Worm (Caenorhabditis elegans) whole organism, L1 larva: ENCODE measurements around the gene T14G11.1.

Experiments used
- C16A3.4 ChIP-seq: fragments of 150-350 bp; optimal IDR thresholded peaks from 2 replicates; lab custom pipeline; 2014; ENCODE audit warnings: missing biosample characterization, missing genetic modification characterization
- F16B12.6 ChIP-seq: fragments of 150-350 bp; optimal IDR thresholded peaks from 2 replicates; lab custom pipeline; 2014; ENCODE audit warnings: missing biosample characterization, missing genetic modification characterization
- Y116A8C.19 ChIP-seq: sonication (generic microtip); optimal IDR thresholded peaks from 2 replicates; lab custom pipeline; 2016; ENCODE audit warnings: missing compliant biosample characterization, missing genetic modification characterization, borderline replicate concordance
- alr-1 ChIP-seq: fragments of 200-800 bp; sonication (Bioruptor generic); optimal IDR thresholded peaks from 2 replicates; lab custom pipeline; 2018; ENCODE audit warnings: borderline replicate concordance, mild to moderate bottlenecking, missing genetic modification characterization, missing compliant biosample characterization
- aly-2 ChIP-seq: fragments of 150-350 bp; optimal IDR thresholded peaks from 2 replicates; lab custom pipeline; 2014; ENCODE audit warnings: missing biosample characterization, missing genetic modification characterization
- ceh-82 ChIP-seq, 3 experiments: fragments of 150-350 bp in 1 of 3; sonication (generic microtip) in 2 of 3; optimal IDR thresholded peaks; 2 replicates each; lab custom pipeline; 2014 to 2017; ENCODE audit warnings: missing biosample characterization in 3 of 3, missing genetic modification characterization in 3 of 3
- ceh-88 ChIP-seq: fragments of 200-800 bp; sonication (Bioruptor generic); IDR thresholded peaks from 2 replicates; pipeline ENCODE4 v1.3.6; 2022; ENCODE audit warnings: missing genetic modification characterization, missing compliant biosample characterization
- ces-1 ChIP-seq: fragments of 150-350 bp; optimal IDR thresholded peaks from 2 replicates; lab custom pipeline; 2014; ENCODE audit warnings: missing biosample characterization, missing genetic modification reagents, missing genetic modification characterization
- dsc-1 ChIP-seq: sonication (generic microtip); optimal IDR thresholded peaks from 2 replicates; lab custom pipeline; 2016; ENCODE audit warnings: mild to moderate bottlenecking, missing genetic modification characterization, missing compliant biosample characterization
- egl-13 ChIP-seq: sonication (generic microtip); optimal IDR thresholded peaks from 2 replicates; lab custom pipeline; 2016; ENCODE audit warnings: missing genotype, missing genetic modification reagents, missing genetic modification characterization, missing compliant biosample characterization
- egl-27 ChIP-seq, 2 experiments: fragments of 150-350 bp in 1 of 2; sonication (generic microtip); optimal IDR thresholded peaks; 3 replicates each; lab custom pipeline; 2017 to 2018; ENCODE audit warnings: missing biosample characterization in 2 of 2, missing genetic modification characterization in 2 of 2, missing genetic modification reagents in 2 of 2
- elt-2 ChIP-seq: sonication (generic microtip); optimal IDR thresholded peaks from 2 replicates; lab custom pipeline; 2016; ENCODE audit warnings: missing genetic modification characterization, mild to moderate bottlenecking, inconsistent platforms, missing compliant biosample characterization, missing genetic modification reagents
- fkh-10 ChIP-seq: sonication (generic microtip); optimal IDR thresholded peaks from 2 replicates; lab custom pipeline; 2017; ENCODE audit warnings: missing biosample characterization, missing genetic modification reagents, missing genetic modification characterization
- fkh-8 ChIP-seq: sonication (generic microtip); optimal IDR thresholded peaks from 2 replicates; lab custom pipeline; 2016; ENCODE audit warnings: mild to moderate bottlenecking, missing genetic modification characterization, missing compliant biosample characterization
- grh-1 ChIP-seq: fragments of 200-800 bp; sonication (Bioruptor generic); IDR thresholded peaks from 2 replicates; pipeline ENCODE4 v1.3.6; 2022; ENCODE audit warnings: missing genetic modification reagents, missing genetic modification characterization, missing compliant biosample characterization
- hlh-17 ChIP-seq: fragments of 200-800 bp; sonication (Bioruptor generic); optimal IDR thresholded peaks from 2 replicates; lab custom pipeline; 2018; ENCODE audit warnings: missing genetic modification characterization, mild to moderate bottlenecking, missing compliant biosample characterization, moderate library complexity, borderline replicate concordance
- isw-1 ChIP-seq: fragments of 200-800 bp; sonication (Bioruptor generic); IDR thresholded peaks from 2 replicates; pipeline ENCODE4 v1.3.6; 2022; ENCODE audit warnings: missing genetic modification characterization, missing compliant biosample characterization
- lin-13 ChIP-seq: fragments of 150-350 bp; optimal IDR thresholded peaks from 2 replicates; lab custom pipeline; 2014; ENCODE audit warnings: missing biosample characterization, missing genetic modification reagents, missing genetic modification characterization
- lin-14 ChIP-seq: fragments of 200-800 bp; sonication (Bioruptor generic); optimal IDR thresholded peaks from 2 replicates; lab custom pipeline; 2018; ENCODE audit warnings: mild to moderate bottlenecking, missing genetic modification characterization, moderate library complexity, missing compliant biosample characterization
- lin-35 ChIP-seq, 2 experiments: fragments of 150-350 bp; optimal IDR thresholded peaks; 2 replicates each; lab custom pipeline; 2014; ENCODE audit warnings: missing biosample characterization in 2 of 2, missing genetic modification characterization in 2 of 2, missing genetic modification reagents in 2 of 2
- lin-39 ChIP-seq: fragments of 150-350 bp; optimal IDR thresholded peaks from 2 replicates; lab custom pipeline; 2014; ENCODE audit warnings: missing biosample characterization, missing genetic modification reagents, missing genetic modification characterization
- lir-3 ChIP-seq: sonication (generic microtip); optimal IDR thresholded peaks from 2 replicates; lab custom pipeline; 2016; ENCODE audit warnings: mild to moderate bottlenecking, missing genetic modification characterization, moderate library complexity, missing compliant biosample characterization; ENCODE audit not compliant: poor library complexity
- lsy-2 ChIP-seq, 2 experiments: fragments of 150-350 bp; optimal IDR thresholded peaks; 2 replicates each; lab custom pipeline; 2014; ENCODE audit warnings: missing biosample characterization in 2 of 2, missing genetic modification characterization in 2 of 2
- mep-1 ChIP-seq: fragments of 150-350 bp; optimal IDR thresholded peaks from 2 replicates; lab custom pipeline; 2014; ENCODE audit warnings: missing biosample characterization, missing genetic modification characterization
- nhr-12 ChIP-seq: sonication (generic microtip); optimal IDR thresholded peaks from 2 replicates; lab custom pipeline; 2017; ENCODE audit warnings: missing biosample characterization, missing genetic modification characterization
- nhr-19 ChIP-seq: fragments of 200-800 bp; sonication (Bioruptor generic); conservative IDR thresholded peaks from 2 replicates; pipeline ENCODE4 v1.3.6; 2022; ENCODE audit warnings: missing genetic modification characterization, missing compliant biosample characterization
- nhr-20 ChIP-seq: sonication (generic microtip); optimal IDR thresholded peaks from 2 replicates; lab custom pipeline; 2016; ENCODE audit warnings: mild to moderate bottlenecking, missing genetic modification characterization, missing compliant biosample characterization
- nhr-237 ChIP-seq: fragments of 150-350 bp; optimal IDR thresholded peaks from 2 replicates; lab custom pipeline; 2014; ENCODE audit warnings: missing biosample characterization, missing genetic modification characterization
- nhr-71 ChIP-seq: sonication (generic microtip); optimal IDR thresholded peaks from 2 replicates; lab custom pipeline; 2016; ENCODE audit warnings: mild to moderate bottlenecking, missing genetic modification characterization, moderate library complexity, missing compliant biosample characterization
- nhr-84 ChIP-seq: sonication (generic microtip); optimal IDR thresholded peaks from 2 replicates; lab custom pipeline; 2017; ENCODE audit warnings: missing biosample characterization, missing genetic modification characterization
- nhr-90 ChIP-seq: sonication (generic microtip); optimal IDR thresholded peaks from 2 replicates; lab custom pipeline; 2016; ENCODE audit warnings: mild to moderate bottlenecking, missing genetic modification characterization, missing compliant biosample characterization; ENCODE audit not compliant: poor library complexity
- pag-3 ChIP-seq: sonication (generic microtip); optimal IDR thresholded peaks from 2 replicates; lab custom pipeline; 2017; ENCODE audit warnings: missing genetic modification characterization, mild to moderate bottlenecking, missing compliant biosample characterization, antibody characterized with exemption, borderline replicate concordance; ENCODE audit not compliant: insufficient read depth
- pqm-1 ChIP-seq: sonication (generic microtip); optimal IDR thresholded peaks from 3 replicates; lab custom pipeline; 2017; ENCODE audit warnings: missing biosample characterization, missing genetic modification characterization
- skn-1 ChIP-seq: fragments of 150-350 bp; optimal IDR thresholded peaks from 2 replicates; lab custom pipeline; 2014; ENCODE audit warnings: missing biosample characterization, missing genetic modification characterization
- sptf-1 ChIP-seq: fragments of 150-350 bp; optimal IDR thresholded peaks from 2 replicates; lab custom pipeline; 2014; ENCODE audit warnings: missing biosample characterization, missing genetic modification characterization
- sup-37 ChIP-seq: fragments of 200-800 bp; sonication (Bioruptor generic); optimal IDR thresholded peaks from 2 replicates; lab custom pipeline; 2018; ENCODE audit warnings: mild to moderate bottlenecking, missing genetic modification characterization, missing compliant biosample characterization
- swsn-7 ChIP-seq: sonication (generic microtip); optimal IDR thresholded peaks from 2 replicates; lab custom pipeline; 2016; ENCODE audit warnings: missing genetic modification characterization, missing compliant biosample characterization
- unc-130 ChIP-seq: fragments of 150-350 bp; optimal IDR thresholded peaks from 2 replicates; lab custom pipeline; 2017; ENCODE audit warnings: missing biosample characterization, missing genetic modification characterization, inconsistent platforms
- vab-15 ChIP-seq: sonication (generic microtip); optimal IDR thresholded peaks from 2 replicates; lab custom pipeline; 2017; ENCODE audit warnings: missing genotype, mild to moderate bottlenecking, missing genetic modification characterization, missing compliant biosample characterization
- xbp-1 ChIP-seq: sonication (generic microtip); optimal IDR thresholded peaks from 2 replicates; lab custom pipeline; 2016; ENCODE audit warnings: missing genetic modification characterization, missing compliant biosample characterization
- ztf-11 ChIP-seq, 2 experiments: sonication (generic microtip); optimal IDR thresholded peaks; 2 replicates each; lab custom pipeline; 2016 to 2017; ENCODE audit warnings: missing genetic modification characterization in 2 of 2, missing biosample characterization in 1 of 2, missing compliant biosample characterization in 1 of 2
- ztf-4 ChIP-seq: fragments of 150-350 bp; optimal IDR thresholded peaks from 2 replicates; lab custom pipeline; 2014; ENCODE audit warnings: missing biosample characterization, missing genetic modification characterization

The T14G11.1 gene

ce11 chrX:2688583-2689220 lies at the start of gene T14G11.1 (continued):
- TF ChIP-seq swsn-7 (tag; lab: Kevin White, UChicago) (peak; percentile 70), fkh-8 (tag; lab: Kevin White, UChicago) (peak; percentile 42), sup-37 (GFP tag; lab: Kevin White, UChicago) (peak; percentile 34), vab-15 (tag; lab: Kevin White, UChicago) (no peak), lin-39 (peak; percentile 24), nhr-237 (tag; lab: Kevin White, UChicago) (no peak), lin-35 (GFP tag; optimal IDR thresholded peaks at IDR 0.05; lab: Kevin White, UChicago) (peak; percentile 62 to 67), dsc-1 (tag; lab: Kevin White, UChicago) (peak; percentile 88), sptf-1 (no peak), nhr-12 (tag; lab: Kevin White, UChicago) (no peak), elt-2 (peak; percentile 10), F16B12.6 (tag; lab: Kevin White, UChicago) (peak; percentile 17), nhr-19 (GFP tag; lab: Robert Waterston, UW) (peak; percentile 79), lsy-2 (tag; optimal IDR thresholded peaks at IDR 0.05; lab: Kevin White, UChicago) (peak; percentile 97 to 98), egl-27 (tag; optimal IDR thresholded peaks at IDR 0.05; lab: Kevin White, UChicago) (peak in 1 of 2 experiments; percentile 12), pqm-1 (tag; lab: Kevin White, UChicago) (no peak), lin-13 (GFP tag; lab: Kevin White, UChicago) (peak; percentile 70), pag-3 (tag; lab: Kevin White, UChicago) (no peak), Y116A8C.19 (tag; lab: Kevin White, UChicago) (no peak), egl-13 (tag; lab: Kevin White, UChicago) (peak; percentile 56), alr-1 (tag; lab: Kevin White, UChicago) (no peak), unc-130 (tag; lab: Kevin White, UChicago) (peak; percentile 41), nhr-90 (peak; percentile 51), aly-2 (tag; lab: Kevin White, UChicago) (peak; percentile 2), hlh-17 (GFP tag; lab: Kevin White, UChicago) (no peak), nhr-20 (peak; percentile 74), ceh-88 (GFP tag; lab: Robert Waterston, UW) (no peak), nhr-71 (tag; lab: Kevin White, UChicago) (peak; percentile 86), mep-1 (tag; lab: Kevin White, UChicago) (peak; percentile 69), grh-1 (GFP tag; lab: Robert Waterston, UW) (peak; percentile 39; the same call in 1 of the 2 replicates), lir-3 (tag; lab: Kevin White, UChicago) (peak; percentile 11)

- TF ChIP-seq ces-1 (GFP tag; lab: Kevin White, UChicago) (peak; percentile 25), fkh-10 (peak; percentile 66), ztf-4 (tag; lab: Kevin White, UChicago) (no peak), ztf-11 (tag; optimal IDR thresholded peaks at IDR 0.05; lab: Kevin White, UChicago) (no peak), C16A3.4 (tag; lab: Kevin White, UChicago) (no peak), vab-15 (tag; lab: Kevin White, UChicago) (no peak), isw-1 (no peak)
- TF ChIP-seq, all 84 proteins: peak for 2
These were observed 48.2 kb upstream of the T14G11.1 start for ce11 chrX:2640556-2640955.

ce11 chrX:2641094-2641493 lies 47.7 kb upstream of the T14G11.1 start:
- TF ChIP-seq skn-1: peak; percentile 86
- TF ChIP-seq nhr-84 (tag; lab: Kevin White, UChicago): no peak
- TF ChIP-seq lin-14: peak; percentile 31
- TF ChIP-seq nhr-71 (tag; lab: Kevin White, UChicago): peak; percentile 0
- TF ChIP-seq xbp-1: no peak
- peak in 1 of 3 experiments; percentile 12 for TF ChIP-seq ceh-82 (tag; optimal IDR thresholded peaks at IDR 0.05; lab: Kevin White, UChicago)
- no peak for TF ChIP-seq F16B12.6 (tag; lab: Kevin White, UChicago)
- TF ChIP-seq lsy-2 (tag; optimal IDR thresholded peaks at IDR 0.05; lab: Kevin White, UChicago): peak in 1 of 2 experiments; percentile 25
- TF ChIP-seq fkh-8 (tag; lab: Kevin White, UChicago): peak; percentile 11
- TF ChIP-seq ztf-11 (tag; optimal IDR thresholded peaks at IDR 0.05; lab: Kevin White, UChicago): no peak
